Worm (Caenorhabditis elegans): ENCODE measurements around the gene dnc-3.

ce11 chrII:3560592-3560991 lies 7.1 kb downstream of the dnc-3 start, which contains the start of gene W10G11.1:
- TF ChIP-seq egl-27 (tag; optimal IDR thresholded peaks at IDR 0.05) (no peak), ceh-28 (tag; optimal IDR thresholded peaks at IDR 0.05) (no peak), fkh-10 (GFP tag; optimal IDR thresholded peaks at IDR 0.05) (no peak), ama-1 (optimal IDR thresholded peaks at IDR 0.05) (no peak)

Measured in whole organism, L3 larva.